Worm (Caenorhabditis elegans): ENCODE data around the gene abu-13.

The abu-13 gene

ce11 chrIII:6961937-6962504, 16.3 kb upstream of the abu-13 start, which contains the start of the genes rpn-6.1 and F57B9.1 (continued):
- TF ChIP-seq duxl-1 (tag; optimal IDR thresholded peaks at IDR 0.05; ENCODE audit: poor library complexity) (no peak), ceh-32 (tag; optimal IDR thresholded peaks at IDR 0.05; ENCODE audit: poor library complexity) (no peak), daf-8 (GFP tag; IDR thresholded peaks at IDR 0.05) (no peak), jun-1 (tag; optimal IDR thresholded peaks at IDR 0.05) (no peak), mes-2 (tag; optimal IDR thresholded peaks at IDR 0.05; ENCODE audit: poor library complexity, severe bottlenecking) (peak; percentile 23), Y105C5A.15 (GFP tag; IDR thresholded peaks at IDR 0.05) (no peak), php-3 (GFP tag; IDR thresholded peaks at IDR 0.05) (no peak), ces-1 (GFP tag; optimal IDR thresholded peaks at IDR 0.05) (no peak), unc-130 (GFP tag; optimal IDR thresholded peaks at IDR 0.05) (no peak), nhr-76 (tag; optimal IDR thresholded peaks at IDR 0.05) (no peak), nhr-28 (tag; optimal IDR thresholded peaks at IDR 0.05) (peak; percentile 68), nhr-6 (tag; optimal IDR thresholded peaks at IDR 0.05) (no peak), mdt-29 (GFP tag; IDR thresholded peaks at IDR 0.05) (no peak), hif-1 (tag; optimal IDR thresholded peaks at IDR 0.05) (peak; percentile 62 to 97), daf-12 (tag; optimal IDR thresholded peaks at IDR 0.05) (no peak), hlh-30 (tag; optimal IDR thresholded peaks at IDR 0.05; ENCODE audit: insufficient read depth) (peak; percentile 87), sdz-12 (GFP tag; optimal IDR thresholded peaks at IDR 0.05) (no peak), daf-16 (GFP tag; optimal IDR thresholded peaks at IDR 0.05) (peak in 1 of 2 experiments; percentile 72), daf-16 (tag; optimal IDR thresholded peaks at IDR 0.05) (peak; percentile 55), T20F7.1 (GFP tag; optimal IDR thresholded peaks at IDR 0.05) (peak; percentile 71), lir-3 (tag; optimal IDR thresholded peaks at IDR 0.05) (no peak), zag-1 (tag; optimal IDR thresholded peaks at IDR 0.05) (no peak), lim-7 (GFP tag; IDR thresholded peaks at IDR 0.05) (no peak), Y75B8A.6 (GFP tag; IDR thresholded peaks at IDR 0.05) (no peak), snpc-4 (tag; optimal IDR thresholded peaks at IDR 0.05) (no peak), ctbp-1 (GFP tag; IDR thresholded peaks at IDR 0.05) (no peak), lsy-2 (tag; optimal IDR thresholded peaks at IDR 0.05) (peak in 1 of 2 experiments; percentile 78), R02D3.7 (tag; optimal IDR thresholded peaks at IDR 0.05) (no peak), snpc-1.2 (GFP tag; IDR thresholded peaks at IDR 0.05) (no peak), hlh-11 (tag; optimal IDR thresholded peaks at IDR 0.05) (peak; percentile 78), egl-43 (GFP tag; IDR thresholded peaks at IDR 0.05) (no peak), nhr-41 (GFP tag; IDR thresholded peaks at IDR 0.05) (no peak), nhr-111 (GFP tag; optimal IDR thresholded peaks at IDR 0.05) (no peak), dve-1 (tag; optimal IDR thresholded peaks at IDR 0.05; ENCODE audit: insufficient read depth) (peak; percentile 55), Y48G9A.11 (GFP tag; IDR thresholded peaks at IDR 0.05) (no peak), egl-27 (tag; optimal IDR thresholded peaks at IDR 0.05) (no peak), fos-1 (tag; optimal IDR thresholded peaks at IDR 0.05) (no peak), daf-19 (GFP tag; conservative IDR thresholded peaks at IDR 0.05) (no peak), nhr-77 (tag; optimal IDR thresholded peaks at IDR 0.05) (no peak), dpl-1 (GFP tag; optimal IDR thresholded peaks at IDR 0.05) (no peak), dmd-6 (GFP tag; IDR thresholded peaks at IDR 0.05) (peak; percentile 38), nhr-25 (tag; optimal IDR thresholded peaks at IDR 0.05; ENCODE audit: borderline replicate concordance, insufficient read depth) (no peak), unc-62 (GFP tag; optimal IDR thresholded peaks at IDR 0.05 in 1 of 2) (no peak), unc-62 (tag; optimal IDR thresholded peaks at IDR 0.05) (no peak), set-16 (GFP tag; IDR thresholded peaks at IDR 0.05) (no peak), ceh-44 (GFP tag; IDR thresholded peaks at IDR 0.05) (no peak)

Measured in whole organism, L4 larva.